Fruit fly (Drosophila melanogaster): ENCODE data around the gene Myt1.

Gene Myt1

dm6 chr3L:5793967-5794366 lies 14.6 kb upstream of the Myt1 start, which contains the start of gene Bre1 (continued):
- TF ChIP-seq toy (GFP tag; IDR thresholded peaks at IDR 0.05), result no peak
- TF ChIP-seq crp (GFP tag; optimal IDR thresholded peaks at IDR 0.05), result no peak
- TF ChIP-seq sr (GFP tag; IDR thresholded peaks at IDR 0.05), result no peak
- no peak for TF ChIP-seq ftz-f1 (GFP tag; optimal IDR thresholded peaks at IDR 0.05)
- TF ChIP-seq nerfin-1 (tag; optimal IDR thresholded peaks at IDR 0.05), result peak; percentile 1
- no peak for TF ChIP-seq fd3F (GFP tag; optimal IDR thresholded peaks at IDR 0.05)
- TF ChIP-seq dati (GFP tag; IDR thresholded peaks at IDR 0.05), result no peak
- TF ChIP-seq CG31388 (GFP tag; optimal IDR thresholded peaks at IDR 0.05), result no peak
- TF ChIP-seq CTCF (GFP tag; optimal IDR thresholded peaks at IDR 0.05), result no peak
- no peak for TF ChIP-seq Lim3 (GFP tag; IDR thresholded peaks at IDR 0.05)
- TF ChIP-seq CG31365 (tag; optimal IDR thresholded peaks at IDR 0.05), result no peak
- no peak for TF ChIP-seq ranshi (GFP tag; IDR thresholded peaks at IDR 0.05)
- no peak for TF ChIP-seq bsh (GFP tag; optimal IDR thresholded peaks at IDR 0.05)
- no peak for TF ChIP-seq Mad (GFP tag; optimal IDR thresholded peaks at IDR 0.05)
- no peak for TF ChIP-seq CG6854 (GFP tag; optimal IDR thresholded peaks at IDR 0.05)
- no peak for TF ChIP-seq Jarid2 (GFP tag; optimal IDR thresholded peaks at IDR 0.05)
- no peak for TF ChIP-seq kay (GFP tag; optimal IDR thresholded peaks at IDR 0.05)
- no peak for TF ChIP-seq usp (GFP tag; optimal IDR thresholded peaks at IDR 0.05)
- no peak for TF ChIP-seq tap (tag; optimal IDR thresholded peaks at IDR 0.05)
- TF ChIP-seq CG12744 (GFP tag; optimal IDR thresholded peaks at IDR 0.05), result no peak
- TF ChIP-seq CG16813 (GFP tag; IDR thresholded peaks at IDR 0.05; ENCODE audit: partially characterized antibody), result peak; percentile 77
- no peak for TF ChIP-seq hkb (optimal IDR thresholded peaks at IDR 0.05)
- no peak for TF ChIP-seq hkb (GFP tag; IDR thresholded peaks at IDR 0.05)
- no peak for TF ChIP-seq odd (GFP tag; optimal IDR thresholded peaks at IDR 0.05)
- no peak for TF ChIP-seq CG12104 (GFP tag; optimal IDR thresholded peaks at IDR 0.05)
- TF ChIP-seq CG11456 (GFP tag; IDR thresholded peaks at IDR 0.05), result no peak
- TF ChIP-seq CG2712 (tag; optimal IDR thresholded peaks at IDR 0.05), result peak; percentile 29
- TF ChIP-seq CG3726 (GFP tag; IDR thresholded peaks at IDR 0.05), result no peak
- TF ChIP-seq scrt (GFP tag; optimal IDR thresholded peaks at IDR 0.05), result no peak
- no peak for TF ChIP-seq Deaf1 (tag; optimal IDR thresholded peaks at IDR 0.05)
- no peak for TF ChIP-seq BtbVII (GFP tag; optimal IDR thresholded peaks at IDR 0.05)
- TF ChIP-seq bcd (GFP tag; optimal IDR thresholded peaks at IDR 0.05), result no peak
- TF ChIP-seq CG7372 (GFP tag; IDR thresholded peaks at IDR 0.05), result no peak
- no peak for TF ChIP-seq CG15011 (GFP tag; optimal IDR thresholded peaks at IDR 0.05)
- no peak for TF ChIP-seq salm (tag; optimal IDR thresholded peaks at IDR 0.05)
- TF ChIP-seq ro (GFP tag; IDR thresholded peaks at IDR 0.05), result no peak
- TF ChIP-seq Sox102F (GFP tag; optimal IDR thresholded peaks at IDR 0.05), result no peak
- peak; percentile 3 for TF ChIP-seq Nf-YC (tag; optimal IDR thresholded peaks at IDR 0.05)
- TF ChIP-seq CG30403 (GFP tag; optimal IDR thresholded peaks at IDR 0.05), result no peak
- TF ChIP-seq CG4282 (GFP tag; optimal IDR thresholded peaks at IDR 0.05), result no peak
- 0 out of 4 replicates have a peak, but pooled peaks have one; percentile 73 for TF ChIP-seq chinmo (GFP tag; IDR thresholded peaks at IDR 0.05; ENCODE audit: partially characterized antibody)
- TF ChIP-seq Aef1 (GFP tag; IDR thresholded peaks at IDR 0.05), result no peak
- no peak for TF ChIP-seq CG11398 (GFP tag; optimal IDR thresholded peaks at IDR 0.05)
- no peak for TF ChIP-seq CG8281 (tag; optimal IDR thresholded peaks at IDR 0.05)
- TF ChIP-seq fru (optimal IDR thresholded peaks at IDR 0.05), result no peak
- no peak for TF ChIP-seq CG17568 (GFP tag; optimal IDR thresholded peaks at IDR 0.05)
- TF ChIP-seq sqz (GFP tag; optimal IDR thresholded peaks at IDR 0.05), result no peak
- TF ChIP-seq Drgx (GFP tag; IDR thresholded peaks at IDR 0.05), result no peak
- TF ChIP-seq Rx (GFP tag; IDR thresholded peaks at IDR 0.05), result no peak
- TF ChIP-seq CG11247 (GFP tag; IDR thresholded peaks at IDR 0.05), result no peak
- peak; percentile 75 for TF ChIP-seq knrl (GFP tag; IDR thresholded peaks at IDR 0.05; ENCODE audit: partially characterized antibody)
- no peak for TF ChIP-seq GATAe (GFP tag; conservative IDR thresholded peaks at IDR 0.05)
- no peak for TF ChIP-seq CG1647 (GFP tag; optimal IDR thresholded peaks at IDR 0.05)
- TF ChIP-seq ase (GFP tag; IDR thresholded peaks at IDR 0.05), result no peak

Data from whole organism, embryonic.